Worm (Caenorhabditis elegans) whole organism, L3 larva: ENCODE data around the gene hmg-1.2.
A peak's percentile ranks its signal among the peaks of the same experiment; 100 is the strongest.

ENCODE experiments used
- R02D3.7 ChIP-seq: fragments of 150-350 bp; optimal IDR thresholded peaks from 2 replicates; lab custom pipeline; 2014; ENCODE audit warnings: missing biosample characterization, missing genetic modification characterization
- ZK546.5 ChIP-seq: sonication (generic microtip); optimal IDR thresholded peaks from 2 replicates; lab custom pipeline; 2017; ENCODE audit warnings: missing biosample characterization, missing genetic modification characterization
- aly-2 ChIP-seq: fragments of 150-350 bp; optimal IDR thresholded peaks from 2 replicates; lab custom pipeline; 2014; ENCODE audit warnings: missing biosample characterization, missing genetic modification characterization
- ama-1 ChIP-seq: fragments of 150-350 bp; optimal IDR thresholded peaks from 2 replicates; lab custom pipeline; 2018
- ceh-16 ChIP-seq: sonication (generic microtip); optimal IDR thresholded peaks from 2 replicates; lab custom pipeline; 2017; ENCODE audit warnings: missing biosample characterization, missing genetic modification characterization
- ceh-28 ChIP-seq: fragments of 150-350 bp; optimal IDR thresholded peaks from 2 replicates; lab custom pipeline; 2014; ENCODE audit warnings: missing biosample characterization, missing genetic modification reagents, missing genetic modification characterization
- ceh-82 ChIP-seq: fragments of 150-350 bp; optimal IDR thresholded peaks from 2 replicates; lab custom pipeline; 2014; ENCODE audit warnings: missing biosample characterization, missing genetic modification characterization
- ceh-9 ChIP-seq: sonication (generic microtip); optimal IDR thresholded peaks from 2 replicates; lab custom pipeline; 2018; ENCODE audit warnings: missing biosample characterization, missing genetic modification characterization
- daf-12 ChIP-seq: fragments of 150-350 bp; optimal IDR thresholded peaks from 2 replicates; lab custom pipeline; 2014; ENCODE audit warnings: missing biosample characterization, missing genetic modification reagents, missing genetic modification characterization
- egl-27 ChIP-seq: sonication (generic microtip); optimal IDR thresholded peaks from 4 replicates; lab custom pipeline; 2017; ENCODE audit warnings: missing biosample characterization, missing genetic modification reagents, missing genetic modification characterization
- egl-5 ChIP-seq: fragments of 150-350 bp; optimal IDR thresholded peaks from 2 replicates; lab custom pipeline; 2017; ENCODE audit warnings: missing biosample characterization, missing genetic modification reagents, missing genetic modification characterization, inconsistent platforms
- elt-1 ChIP-seq: fragments of 150-350 bp; optimal IDR thresholded peaks from 2 replicates; lab custom pipeline; 2014; ENCODE audit warnings: missing biosample characterization, missing genetic modification characterization
- elt-2 ChIP-seq: sonication (generic microtip); optimal IDR thresholded peaks from 2 replicates; lab custom pipeline; 2016; ENCODE audit warnings: missing genetic modification reagents, mild to moderate bottlenecking, missing genetic modification characterization, missing compliant biosample characterization
- elt-3 ChIP-seq, 3 experiments: fragments of 150-350 bp in 1 of 3; sonication (generic microtip) in 2 of 3; optimal IDR thresholded peaks; 2 replicates in 2 of 3; 4 replicates in 1 of 3; lab custom pipeline; 2014 to 2017; ENCODE audit warnings: missing biosample characterization in 3 of 3, missing genetic modification characterization in 3 of 3
- eor-1 ChIP-seq, 2 experiments: fragments of 150-350 bp; optimal IDR thresholded peaks; 2 replicates each; lab custom pipeline; 2014 to 2018; ENCODE audit warnings: missing biosample characterization in 2 of 2, missing genetic modification characterization in 2 of 2
- fkh-10 ChIP-seq: sonication (generic microtip); optimal IDR thresholded peaks from 2 replicates; lab custom pipeline; 2017; ENCODE audit warnings: missing biosample characterization, missing genetic modification reagents, missing genetic modification characterization
- fkh-2 ChIP-seq: fragments of 150-350 bp; optimal IDR thresholded peaks from 2 replicates; lab custom pipeline; 2014; ENCODE audit warnings: missing biosample characterization, missing genetic modification reagents, missing genetic modification characterization
- fos-1 ChIP-seq: fragments of 150-350 bp; optimal IDR thresholded peaks from 2 replicates; lab custom pipeline; 2014; ENCODE audit warnings: missing biosample characterization, missing genetic modification characterization
- hmg-11 ChIP-seq: sonication (generic microtip); optimal IDR thresholded peaks from 2 replicates; lab custom pipeline; 2016; ENCODE audit warnings: missing genetic modification characterization, missing compliant biosample characterization
- jun-1 ChIP-seq: fragments of 150-350 bp; optimal IDR thresholded peaks from 2 replicates; lab custom pipeline; 2014; ENCODE audit warnings: missing biosample characterization, missing genetic modification reagents, missing genetic modification characterization
- lin-15B ChIP-seq: fragments of 150-350 bp; optimal IDR thresholded peaks from 2 replicates; lab custom pipeline; 2014; ENCODE audit warnings: missing biosample characterization, missing genetic modification characterization
- lin-39 ChIP-seq: fragments of 150-350 bp; optimal IDR thresholded peaks from 2 replicates; lab custom pipeline; 2018; ENCODE audit warnings: missing biosample characterization, missing genetic modification reagents, missing genetic modification characterization
- lsy-12 ChIP-seq: sonication (generic microtip); optimal IDR thresholded peaks from 2 replicates; lab custom pipeline; 2016; ENCODE audit warnings: mild to moderate bottlenecking, missing genetic modification characterization, missing compliant biosample characterization
- mdl-1 ChIP-seq: fragments of 150-350 bp; optimal IDR thresholded peaks from 2 replicates; lab custom pipeline; 2014; ENCODE audit warnings: missing biosample characterization, missing genetic modification characterization
- mml-1 ChIP-seq: fragments of 150-350 bp; sonication (generic microtip); optimal IDR thresholded peaks from 3 replicates; lab custom pipeline; 2014; ENCODE audit warnings: missing biosample characterization, missing genetic modification characterization
- nfya-1 ChIP-seq: sonication (generic microtip); optimal IDR thresholded peaks from 2 replicates; lab custom pipeline; 2017; ENCODE audit warnings: missing genetic modification characterization, mild to moderate bottlenecking, missing compliant biosample characterization, antibody characterized with exemption, moderate library complexity; ENCODE audit not compliant: insufficient read depth
- nhr-11 ChIP-seq: fragments of 150-350 bp; optimal IDR thresholded peaks from 2 replicates; lab custom pipeline; 2014; ENCODE audit warnings: missing biosample characterization, missing genetic modification characterization
- nhr-12 ChIP-seq: fragments of 150-350 bp; optimal IDR thresholded peaks from 2 replicates; lab custom pipeline; 2014; ENCODE audit warnings: missing biosample characterization, missing genetic modification characterization
- nhr-23 ChIP-seq: fragments of 150-350 bp; optimal IDR thresholded peaks from 2 replicates; lab custom pipeline; 2014; ENCODE audit warnings: missing biosample characterization, missing genetic modification reagents, missing genetic modification characterization
- nhr-237 ChIP-seq: fragments of 150-350 bp; optimal IDR thresholded peaks from 2 replicates; lab custom pipeline; 2014; ENCODE audit warnings: missing biosample characterization, missing genetic modification characterization
- nhr-25 ChIP-seq: sonication (generic microtip); optimal IDR thresholded peaks from 2 replicates; lab custom pipeline; 2017; ENCODE audit warnings: missing biosample characterization, missing genetic modification characterization
- nhr-28 ChIP-seq: fragments of 150-350 bp; optimal IDR thresholded peaks from 2 replicates; lab custom pipeline; 2014; ENCODE audit warnings: missing biosample characterization, missing genetic modification characterization
- nhr-43 ChIP-seq: sonication (generic microtip); optimal IDR thresholded peaks from 2 replicates; lab custom pipeline; 2016; ENCODE audit warnings: mild to moderate bottlenecking, missing genetic modification characterization, missing compliant biosample characterization; ENCODE audit not compliant: poor library complexity, severe bottlenecking
- nhr-67 ChIP-seq: fragments of 150-350 bp; optimal IDR thresholded peaks from 2 replicates; lab custom pipeline; 2014; ENCODE audit warnings: missing biosample characterization, missing genetic modification characterization
- nhr-76 ChIP-seq: fragments of 150-350 bp; sonication (generic microtip); optimal IDR thresholded peaks from 5 replicates; lab custom pipeline; 2014; ENCODE audit warnings: missing biosample characterization, missing genetic modification characterization
- nhr-77 ChIP-seq: fragments of 150-350 bp; optimal IDR thresholded peaks from 2 replicates; lab custom pipeline; 2014; ENCODE audit warnings: missing biosample characterization, missing genetic modification characterization
- pha-4 ChIP-seq: fragments of 150-350 bp; optimal IDR thresholded peaks from 2 replicates; lab custom pipeline; 2014; ENCODE audit warnings: missing biosample characterization, missing genetic modification reagents, missing genetic modification characterization
- pqm-1 ChIP-seq: fragments of 150-350 bp; optimal IDR thresholded peaks from 2 replicates; lab custom pipeline; 2017; ENCODE audit warnings: missing biosample characterization, missing genetic modification characterization, inconsistent platforms
- sea-2 ChIP-seq: fragments of 150-350 bp; sonication (generic microtip); optimal IDR thresholded peaks from 4 replicates; lab custom pipeline; 2014; ENCODE audit warnings: missing biosample characterization, missing genetic modification reagents, missing genetic modification characterization
- skn-1 ChIP-seq: fragments of 150-350 bp; optimal IDR thresholded peaks from 2 replicates; lab custom pipeline; 2014; ENCODE audit warnings: missing biosample characterization, missing genetic modification characterization
- snpc-4 ChIP-seq: fragments of 150-350 bp; optimal IDR thresholded peaks from 2 replicates; lab custom pipeline; 2014; ENCODE audit warnings: missing biosample characterization, missing genetic modification characterization
- tbx-2 ChIP-seq: sonication (generic microtip); optimal IDR thresholded peaks from 2 replicates; lab custom pipeline; 2016; ENCODE audit warnings: mild to moderate bottlenecking, missing genetic modification characterization, missing compliant biosample characterization
- unc-39 ChIP-seq: sonication (generic microtip); optimal IDR thresholded peaks from 4 replicates; lab custom pipeline; 2017; ENCODE audit warnings: missing biosample characterization, missing genetic modification characterization
- unc-62 ChIP-seq: fragments of 150-350 bp; sonication (generic microtip); optimal IDR thresholded peaks from 4 replicates; lab custom pipeline; 2014; ENCODE audit warnings: missing biosample characterization, missing genetic modification reagents, missing genetic modification characterization
- zag-1 ChIP-seq: fragments of 150-350 bp; optimal IDR thresholded peaks from 2 replicates; lab custom pipeline; 2014; ENCODE audit warnings: missing biosample characterization, missing genetic modification characterization
- ztf-11 ChIP-seq: fragments of 150-350 bp; optimal IDR thresholded peaks from 2 replicates; lab custom pipeline; 2014; ENCODE audit warnings: missing biosample characterization, missing genetic modification characterization
- ztf-4 ChIP-seq: fragments of 150-350 bp; optimal IDR thresholded peaks from 2 replicates; lab custom pipeline; 2014; ENCODE audit warnings: missing biosample characterization, missing genetic modification characterization

hmg-1.2 gene

ce11 chrIII:6280070-6280596, at the start of gene hmg-1.2:
Gene hmg-1.2 (plus strand): TSS chrIII:6280380.
- no peak for TF ChIP-seq fkh-10 (GFP tag; lab: Kevin White, UChicago)
- no peak for TF ChIP-seq fos-1 (tag; lab: Kevin White, UChicago)
- TF ChIP-seq ceh-16 (tag; lab: Kevin White, UChicago) = no peak
- TF ChIP-seq elt-1 (tag; lab: Kevin White, UChicago) = peak; percentile 49
- TF ChIP-seq ztf-11 = no peak
- no peak for TF ChIP-seq ama-1 (lab: Kevin White, UChicago)
- TF ChIP-seq R02D3.7 = peak; percentile 67
- peak; percentile 33 for TF ChIP-seq egl-27
- TF ChIP-seq pha-4 (tag; lab: Kevin White, UChicago) = peak; percentile 44
- peak; percentile 71 for TF ChIP-seq egl-5 (tag; lab: Kevin White, UChicago)
- TF ChIP-seq mdl-1 (tag; lab: Kevin White, UChicago) = no peak
- no peak for TF ChIP-seq nhr-237 (tag; lab: Kevin White, UChicago)
- TF ChIP-seq aly-2 (tag; lab: Kevin White, UChicago) = no peak
- TF ChIP-seq zag-1 (tag; lab: Kevin White, UChicago) = peak; percentile 47
- peak; percentile 48 for TF ChIP-seq nhr-43 (tag; lab: Kevin White, UChicago)
- TF ChIP-seq snpc-4 = peak; percentile 65
- peak; percentile 85 for TF ChIP-seq unc-62 (GFP tag; lab: Kevin White, UChicago)
- TF ChIP-seq tbx-2 = peak; percentile 34
- no peak for TF ChIP-seq ceh-82
- peak; percentile 98 for TF ChIP-seq hmg-11
- TF ChIP-seq eor-1 (tag; optimal IDR thresholded peaks at IDR 0.05; lab: Kevin White, UChicago) = no peak
- TF ChIP-seq mml-1 (tag; lab: Kevin White, UChicago) = no peak
- TF ChIP-seq lin-39 (tag; lab: Kevin White, UChicago) = peak; percentile 70
- TF ChIP-seq ceh-28 (tag; lab: Kevin White, UChicago) = peak; percentile 76
- no peak for TF ChIP-seq nhr-12 (tag; lab: Kevin White, UChicago)
- TF ChIP-seq nhr-25 (tag; lab: Kevin White, UChicago) = peak; percentile 87
- TF ChIP-seq nfya-1 = peak; percentile 89
- peak; percentile 88 for TF ChIP-seq lsy-12 (tag; lab: Kevin White, UChicago)
- TF ChIP-seq ZK546.5 (tag; lab: Kevin White, UChicago) = no peak
- peak; percentile 2 for TF ChIP-seq nhr-77 (tag; lab: Kevin White, UChicago)
- TF ChIP-seq nhr-23 (tag; lab: Kevin White, UChicago) = peak; percentile 88
- no peak for TF ChIP-seq ztf-4
- no peak for TF ChIP-seq ceh-9 (tag; lab: Kevin White, UChicago)
- TF ChIP-seq elt-3 (tag; optimal IDR thresholded peaks at IDR 0.05; lab: Kevin White, UChicago) = peak in 1 of 3 experiments; percentile 44
- TF ChIP-seq daf-12 (tag; lab: Kevin White, UChicago) = no peak
- TF ChIP-seq elt-2 (tag; lab: Kevin White, UChicago) = peak; percentile 66
- no peak for TF ChIP-seq skn-1
- TF ChIP-seq nhr-28 (tag; lab: Kevin White, UChicago) = no peak
- no peak for TF ChIP-seq unc-39 (tag; lab: Kevin White, UChicago)
- no peak for TF ChIP-seq nhr-76 (tag; lab: Kevin White, UChicago)
- TF ChIP-seq pqm-1 (tag; lab: Kevin White, UChicago) = peak; percentile 52
- TF ChIP-seq nhr-67 = no peak
- peak; percentile 48 for TF ChIP-seq lin-15B (tag; lab: Kevin White, UChicago)
- peak; percentile 88 for TF ChIP-seq jun-1 (tag; lab: Kevin White, UChicago)
- TF ChIP-seq sea-2 = no peak
- peak; percentile 24 for TF ChIP-seq nhr-11 (tag; lab: Kevin White, UChicago)
- TF ChIP-seq fkh-2 = no peak
